Fruit fly (Drosophila melanogaster): ENCODE measurements around the gene CG33687.

CG33687 gene

dm6 chr3L:16161131-16161530, 36.5 kb upstream of the CG33687 start:
- TF ChIP-seq sage (GFP tag; optimal IDR thresholded peaks at IDR 0.05): no peak
- peak; percentile 9 for TF ChIP-seq Hnf4 (GFP tag; optimal IDR thresholded peaks at IDR 0.05)
- peak; percentile 70 for TF ChIP-seq Vsx2 (GFP tag; optimal IDR thresholded peaks at IDR 0.05; ENCODE audit: partially characterized antibody)
- TF ChIP-seq psq (GFP tag; optimal IDR thresholded peaks at IDR 0.05): peak; percentile 55
- peak in 1 of 2 experiments; percentile 3 for TF ChIP-seq foxo (GFP tag; optimal IDR thresholded peaks at IDR 0.05)
- no peak for TF ChIP-seq dmrt93B (GFP tag; optimal IDR thresholded peaks at IDR 0.05)
- peak; percentile 7 for TF ChIP-seq Jra (GFP tag; optimal IDR thresholded peaks at IDR 0.05)
- TF ChIP-seq Myc (optimal IDR thresholded peaks at IDR 0.05): no peak
- TF ChIP-seq lola (GFP tag; optimal IDR thresholded peaks at IDR 0.05): no peak
- TF ChIP-seq pan (optimal IDR thresholded peaks at IDR 0.05): no peak
- peak; percentile 51 for TF ChIP-seq CrebA (GFP tag; optimal IDR thresholded peaks at IDR 0.05; ENCODE audit: borderline replicate concordance)

- no peak for TF ChIP-seq sv (GFP tag; optimal IDR thresholded peaks at IDR 0.05)
- no peak for TF ChIP-seq GATAd (GFP tag; optimal IDR thresholded peaks at IDR 0.05)
- TF ChIP-seq pan (optimal IDR thresholded peaks at IDR 0.05): no peak
- TF ChIP-seq foxo (GFP tag; optimal IDR thresholded peaks at IDR 0.05): peak in 1 of 2 experiments; percentile 47
- no peak for TF ChIP-seq Dif (GFP tag; optimal IDR thresholded peaks at IDR 0.05; ENCODE audit: partially characterized antibody)
- TF ChIP-seq Sp1 (GFP tag; optimal IDR thresholded peaks at IDR 0.05): no peak
- TF ChIP-seq psq (GFP tag; optimal IDR thresholded peaks at IDR 0.05): no peak
- TF ChIP-seq Abd-B (GFP tag; optimal IDR thresholded peaks at IDR 0.05): no peak
- TF ChIP-seq tai (GFP tag; optimal IDR thresholded peaks at IDR 0.05): peak; percentile 8
- no peak for TF ChIP-seq Mio (GFP tag; optimal IDR thresholded peaks at IDR 0.05)
- TF ChIP-seq Myc (optimal IDR thresholded peaks at IDR 0.05): no peak
- TF ChIP-seq lola (GFP tag; optimal IDR thresholded peaks at IDR 0.05): no peak
- TF ChIP-seq jim (GFP tag; optimal IDR thresholded peaks at IDR 0.05): no peak
- TF ChIP-seq h (GFP tag; optimal IDR thresholded peaks at IDR 0.05): peak; percentile 13
- no peak for TF ChIP-seq dl (GFP tag; optimal IDR thresholded peaks at IDR 0.05; ENCODE audit: insufficient read depth in 1 of 2, partially characterized antibody in 2 of 2)
- no peak for TF ChIP-seq OdsH (GFP tag; optimal IDR thresholded peaks at IDR 0.05)
- no peak for TF ChIP-seq Vsx2 (GFP tag; optimal IDR thresholded peaks at IDR 0.05; ENCODE audit: partially characterized antibody)
- no peak for TF ChIP-seq rgr (GFP tag; optimal IDR thresholded peaks at IDR 0.05)
- TF ChIP-seq Hr78 (GFP tag; optimal IDR thresholded peaks at IDR 0.05): no peak
- no peak for TF ChIP-seq dmrt93B (GFP tag; optimal IDR thresholded peaks at IDR 0.05)
- TF ChIP-seq dsf (GFP tag; optimal IDR thresholded peaks at IDR 0.05; ENCODE audit: borderline replicate concordance): no peak
- no peak for TF ChIP-seq Dfd (GFP tag; optimal IDR thresholded peaks at IDR 0.05)
- no peak for TF ChIP-seq CG9705 (GFP tag; optimal IDR thresholded peaks at IDR 0.05)
- TF ChIP-seq usp (GFP tag; optimal IDR thresholded peaks at IDR 0.05): no peak
- no peak for TF ChIP-seq CG32264 (GFP tag; optimal IDR thresholded peaks at IDR 0.05)
- peak; percentile 23 for TF ChIP-seq Hnf4 (GFP tag; optimal IDR thresholded peaks at IDR 0.05)
- no peak for TF ChIP-seq CrebA (GFP tag; optimal IDR thresholded peaks at IDR 0.05; ENCODE audit: borderline replicate concordance)
- TF ChIP-seq N (GFP tag; optimal IDR thresholded peaks at IDR 0.05): no peak
- TF ChIP-seq brk (GFP tag; optimal IDR thresholded peaks at IDR 0.05): no peak
- peak; percentile 31 for TF ChIP-seq ey (GFP tag; optimal IDR thresholded peaks at IDR 0.05)
- no peak for TF ChIP-seq Rel (GFP tag; optimal IDR thresholded peaks at IDR 0.05)
- TF ChIP-seq Rel (tag; optimal IDR thresholded peaks at IDR 0.05): no peak
- no peak for TF ChIP-seq Hr83 (GFP tag; optimal IDR thresholded peaks at IDR 0.05; ENCODE audit: poor library complexity, severe bottlenecking)
- peak; percentile 33 for TF ChIP-seq fru (GFP tag; optimal IDR thresholded peaks at IDR 0.05)
- no peak for TF ChIP-seq br (GFP tag; optimal IDR thresholded peaks at IDR 0.05)
- no peak for TF ChIP-seq sage (GFP tag; optimal IDR thresholded peaks at IDR 0.05)
- TF ChIP-seq HLH106 (tag; optimal IDR thresholded peaks at IDR 0.05): peak; percentile 22
- TF ChIP-seq woc (GFP tag; optimal IDR thresholded peaks at IDR 0.05): no peak
Measured at dm6 chr3L:16161847-16162556, 35.7 kb upstream of the CG33687 start.
